Worm (Caenorhabditis elegans): Measurements from ENCODE around the gene W09B6.4.

ce11 chrII:1141720-1142574 is 1.3 kb upstream of the W09B6.4 start:
- TF ChIP-seq aly-2 (tag; optimal IDR thresholded peaks at IDR 0.05) = no peak
- no peak for TF ChIP-seq pha-4 (tag; optimal IDR thresholded peaks at IDR 0.05)
- no peak for TF ChIP-seq nhr-237 (tag; optimal IDR thresholded peaks at IDR 0.05)
- TF ChIP-seq fkh-10 (GFP tag; optimal IDR thresholded peaks at IDR 0.05) = no peak
- no peak for TF ChIP-seq nhr-11 (tag; optimal IDR thresholded peaks at IDR 0.05)
- no peak for TF ChIP-seq nhr-76 (tag; optimal IDR thresholded peaks at IDR 0.05)
- TF ChIP-seq R02D3.7 (tag; optimal IDR thresholded peaks at IDR 0.05) = no peak
- no peak for TF ChIP-seq nfya-1 (tag; optimal IDR thresholded peaks at IDR 0.05; ENCODE audit: insufficient read depth)
- TF ChIP-seq ceh-82 (tag; optimal IDR thresholded peaks at IDR 0.05) = no peak
- TF ChIP-seq nhr-67 (tag; optimal IDR thresholded peaks at IDR 0.05) = no peak
- no peak for TF ChIP-seq snpc-4 (tag; optimal IDR thresholded peaks at IDR 0.05)
- TF ChIP-seq ceh-28 (tag; optimal IDR thresholded peaks at IDR 0.05) = no peak

Data from whole organism, L3 larva.